Fruit fly (Drosophila melanogaster) whole organism, embryonic: Measurements from ENCODE around the gene pros.

ENCODE experiments used
- Asciz ChIP-seq: fragments of 200-800 bp; sonication (Bioruptor generic); optimal IDR thresholded peaks from 2 replicates; lab custom pipeline; 2017; ENCODE audit warnings: missing biosample characterization, mild to moderate bottlenecking, missing genetic modification characterization, missing genetic modification reagents
- CG10321 ChIP-seq: fragments of 200-800 bp; sonication (Bioruptor generic); IDR thresholded peaks from 2 replicates; pipeline ENCODE4 v1.3.6; 2022; ENCODE audit warnings: missing biosample characterization, missing genetic modification characterization
- CG10462 ChIP-seq: fragments of 200-800 bp; sonication (Bioruptor generic); optimal IDR thresholded peaks from 2 replicates; lab custom pipeline; 2016; ENCODE audit warnings: missing biosample characterization, missing genetic modification characterization
- CG12071 ChIP-seq: fragments of 200-800 bp; sonication (Bioruptor generic); optimal IDR thresholded peaks from 3 replicates; lab custom pipeline; 2018; ENCODE audit warnings: missing biosample characterization, mild to moderate bottlenecking, missing genetic modification characterization
- CG1233 ChIP-seq: fragments of 200-800 bp; sonication (Bioruptor generic); optimal IDR thresholded peaks from 4 replicates; lab custom pipeline; 2018; ENCODE audit warnings: missing biosample characterization, mild to moderate bottlenecking, missing genetic modification characterization
- CG12769 ChIP-seq: fragments of 200-800 bp; sonication (Bioruptor generic); optimal IDR thresholded peaks from 2 replicates; lab custom pipeline; 2019; ENCODE audit warnings: missing biosample characterization, mild to moderate bottlenecking, missing genetic modification characterization, moderate library complexity
- CG14965 ChIP-seq: fragments of 200-800 bp; sonication (Bioruptor generic); optimal IDR thresholded peaks from 2 replicates; lab custom pipeline; 2016; ENCODE audit warnings: missing biosample characterization, missing genetic modification characterization, borderline replicate concordance
- CG17328 ChIP-seq: fragments of 200-800 bp; sonication (Bioruptor generic); IDR thresholded peaks from 2 replicates; pipeline ENCODE4 v1.3.6; 2022; ENCODE audit warnings: missing biosample characterization, missing genetic modification characterization
- CG17568 ChIP-seq: fragments of 200-800 bp; sonication (Bioruptor generic); optimal IDR thresholded peaks from 2 replicates; lab custom pipeline; 2018; ENCODE audit warnings: missing biosample characterization, mild to moderate bottlenecking, missing genetic modification characterization, moderate library complexity
- CG18599 ChIP-seq: fragments of 200-800 bp; sonication (Bioruptor generic); optimal IDR thresholded peaks from 3 replicates; lab custom pipeline; 2017; ENCODE audit warnings: missing biosample characterization, missing genetic modification characterization, mild to moderate bottlenecking, moderate library complexity, missing genetic modification reagents
- CG3163 ChIP-seq: fragments of 200-800 bp; sonication (Bioruptor generic); optimal IDR thresholded peaks from 3 replicates; lab custom pipeline; 2016; ENCODE audit warnings: missing biosample characterization, missing genetic modification characterization
- CG4424 ChIP-seq: fragments of 200-800 bp; sonication (Bioruptor generic); optimal IDR thresholded peaks from 3 replicates; lab custom pipeline; 2016; ENCODE audit warnings: missing biosample characterization, missing genetic modification characterization
- CG4820 ChIP-seq: fragments of 200-800 bp; sonication (Bioruptor generic); optimal IDR thresholded peaks from 3 replicates; lab custom pipeline; 2016; ENCODE audit warnings: missing biosample characterization, missing genetic modification characterization
- CG6175 ChIP-seq: fragments of 200-800 bp; sonication (Bioruptor generic); IDR thresholded peaks from 3 replicates; pipeline ENCODE4 v1.3.6; 2022; ENCODE audit warnings: missing biosample characterization, missing genetic modification characterization
- CG7271 ChIP-seq: fragments of 200-800 bp; sonication (Bioruptor generic); optimal IDR thresholded peaks from 2 replicates; lab custom pipeline; 2018; ENCODE audit warnings: missing biosample characterization, mild to moderate bottlenecking, missing genetic modification characterization, moderate library complexity
- CG8388 ChIP-seq: fragments of 200-800 bp; sonication (Bioruptor generic); optimal IDR thresholded peaks from 2 replicates; lab custom pipeline; 2019; ENCODE audit warnings: missing biosample characterization, mild to moderate bottlenecking, missing genetic modification characterization, moderate library complexity
- Camta ChIP-seq: fragments of 200-800 bp; sonication (Bioruptor generic); optimal IDR thresholded peaks from 2 replicates; lab custom pipeline; 2016; ENCODE audit warnings: missing biosample characterization, missing genetic modification characterization
- Dbx ChIP-seq: fragments of 200-800 bp; sonication (Bioruptor generic); IDR thresholded peaks from 3 replicates; pipeline ENCODE4 v1.3.6; 2022; ENCODE audit warnings: missing biosample characterization, missing genetic modification characterization
- Eip74EF ChIP-seq, 2 experiments: fragments of 200-800 bp in 1 of 2; fragments of >200 bp in 1 of 2; sonication (Bioruptor generic) in 1 of 2; optimal IDR thresholded peaks; 2 replicates each; lab custom pipeline; 2017 to 2019; ENCODE audit warnings: missing biosample characterization in 2 of 2, missing genetic modification characterization in 2 of 2, mild to moderate bottlenecking in 1 of 2, moderate library complexity in 1 of 2
- Elba2 ChIP-seq: fragments of 200-800 bp; sonication (Bioruptor generic); optimal IDR thresholded peaks from 3 replicates; lab custom pipeline; 2016; ENCODE audit warnings: missing biosample characterization, missing genetic modification characterization
- Lim3 ChIP-seq: fragments of 200-800 bp; sonication (Bioruptor generic); IDR thresholded peaks from 2 replicates; pipeline ENCODE4 v1.3.6; 2022; ENCODE audit warnings: missing biosample characterization, missing genetic modification characterization
- Meics ChIP-seq: fragments of 200-800 bp; sonication (Bioruptor generic); optimal IDR thresholded peaks from 2 replicates; lab custom pipeline; 2017; ENCODE audit warnings: missing biosample characterization, mild to moderate bottlenecking, missing genetic modification characterization
- Nf-YA ChIP-seq: fragments of 200-800 bp; sonication (Bioruptor generic); IDR thresholded peaks from 2 replicates; pipeline ENCODE4 v1.3.6; 2022; ENCODE audit warnings: missing biosample characterization, missing genetic modification characterization
- Nf-YB ChIP-seq: fragments of 200-800 bp; sonication (Bioruptor generic); optimal IDR thresholded peaks from 3 replicates; lab custom pipeline; 2019; ENCODE audit warnings: missing biosample characterization, mild to moderate bottlenecking, missing genetic modification characterization, moderate library complexity
- Nf-YC ChIP-seq: fragments of 200-800 bp; optimal IDR thresholded peaks from 3 replicates; lab custom pipeline; 2019; ENCODE audit warnings: missing biosample characterization, mild to moderate bottlenecking, missing genetic modification characterization, moderate library complexity
- Oaz ChIP-seq: fragments of 200-800 bp; sonication (Bioruptor generic); IDR thresholded peaks from 2 replicates; pipeline ENCODE4 v1.3.6; 2022; ENCODE audit warnings: missing biosample characterization, missing genetic modification characterization
- Optix ChIP-seq: fragments of 200-800 bp; sonication (Bioruptor generic); IDR thresholded peaks from 3 replicates; pipeline ENCODE4 v1.3.6; 2022; ENCODE audit warnings: missing biosample characterization, missing genetic modification characterization
- PHDP ChIP-seq: fragments of 200-800 bp; sonication (Bioruptor generic); optimal IDR thresholded peaks from 3 replicates; lab custom pipeline; 2018; ENCODE audit warnings: missing biosample characterization, mild to moderate bottlenecking, missing genetic modification characterization, moderate library complexity
- Rfx ChIP-seq: fragments of 200-800 bp; sonication (Bioruptor generic); IDR thresholded peaks from 2 replicates; pipeline ENCODE4 v1.3.6; 2022; ENCODE audit warnings: missing biosample characterization, missing genetic modification characterization
- Sox100B ChIP-seq: fragments of 200-800 bp; sonication (Bioruptor generic); optimal IDR thresholded peaks from 3 replicates; lab custom pipeline; 2018; ENCODE audit warnings: missing biosample characterization, mild to moderate bottlenecking, missing genetic modification characterization
- ac ChIP-seq: fragments of 200-800 bp; sonication (Bioruptor generic); optimal IDR thresholded peaks from 3 replicates; lab custom pipeline; 2017; ENCODE audit warnings: missing biosample characterization, mild to moderate bottlenecking, missing genetic modification characterization
- caup ChIP-seq: fragments of 200-800 bp; sonication (Bioruptor generic); optimal IDR thresholded peaks from 3 replicates; lab custom pipeline; 2017; ENCODE audit warnings: missing biosample characterization, mild to moderate bottlenecking, missing genetic modification characterization, moderate library complexity; ENCODE audit not compliant: severe bottlenecking
- emc ChIP-seq: fragments of 200-800 bp; sonication (Bioruptor generic); optimal IDR thresholded peaks from 2 replicates; lab custom pipeline; 2016; ENCODE audit warnings: missing biosample characterization, missing genetic modification characterization
- ems ChIP-seq: fragments of 200-800 bp; sonication (Bioruptor generic); optimal IDR thresholded peaks from 3 replicates; lab custom pipeline; 2016; ENCODE audit warnings: missing biosample characterization, missing genetic modification characterization
- ewg ChIP-seq: fragments of 200-800 bp; sonication (Bioruptor generic); optimal IDR thresholded peaks from 3 replicates; lab custom pipeline; 2017; ENCODE audit warnings: mild to moderate bottlenecking, missing biosample characterization, missing genetic modification reagents, missing genetic modification characterization
- gcm ChIP-seq: fragments of 200-800 bp; sonication (Bioruptor generic); optimal IDR thresholded peaks from 2 replicates; lab custom pipeline; 2019; ENCODE audit warnings: missing biosample characterization, mild to moderate bottlenecking, missing genetic modification characterization, moderate library complexity
- gsb ChIP-seq: fragments of 200-800 bp; sonication (Bioruptor generic); IDR thresholded peaks from 2 replicates; pipeline ENCODE4 v1.3.6; 2022; ENCODE audit warnings: missing biosample characterization, missing genetic modification characterization
- hbn ChIP-seq: fragments of 200-800 bp; sonication (Bioruptor generic); IDR thresholded peaks from 2 replicates; pipeline ENCODE4 v1.3.6; 2022; ENCODE audit warnings: missing biosample characterization, missing genetic modification characterization; ENCODE audit not compliant: partially characterized antibody
- kah ChIP-seq: fragments of 200-800 bp; sonication (Bioruptor generic); optimal IDR thresholded peaks from 2 replicates; lab custom pipeline; 2018; ENCODE audit warnings: missing biosample characterization, mild to moderate bottlenecking, missing genetic modification characterization
- mirr ChIP-seq: fragments of 200-800 bp; sonication (Bioruptor generic); optimal IDR thresholded peaks from 3 replicates; lab custom pipeline; 2018; ENCODE audit warnings: missing biosample characterization, mild to moderate bottlenecking, missing genetic modification characterization
- nerfin-1 ChIP-seq: fragments of 200-800 bp; sonication (Bioruptor generic); optimal IDR thresholded peaks from 3 replicates; lab custom pipeline; 2019; ENCODE audit warnings: missing biosample characterization, mild to moderate bottlenecking, missing genetic modification characterization, moderate library complexity
- pfk ChIP-seq: fragments of 200-800 bp; sonication (Bioruptor generic); optimal IDR thresholded peaks from 2 replicates; lab custom pipeline; 2018; ENCODE audit warnings: missing biosample characterization, mild to moderate bottlenecking, missing genetic modification characterization, moderate library complexity
- ranshi ChIP-seq: fragments of 200-800 bp; sonication (Bioruptor generic); IDR thresholded peaks from 2 replicates; pipeline ENCODE4 v1.3.6; 2022; ENCODE audit warnings: missing biosample characterization, missing genetic modification characterization
- sens ChIP-seq: fragments of 200-800 bp; sonication (Bioruptor generic); peaks from one replicate; lab custom pipeline; 2016; ENCODE audit warnings: missing biosample characterization, missing genetic modification characterization
- seq ChIP-seq: fragments of 200-800 bp; sonication (Bioruptor generic); IDR thresholded peaks from 2 replicates; pipeline ENCODE4 v1.3.6; 2022; ENCODE audit warnings: missing biosample characterization, missing genetic modification characterization
- slbo ChIP-seq: fragments of 200-800 bp; sonication (Bioruptor generic); IDR thresholded peaks from 2 replicates; pipeline ENCODE4 v1.3.6; 2022; ENCODE audit warnings: missing biosample characterization, missing genetic modification characterization
- so ChIP-seq: fragments of 200-800 bp; sonication (Bioruptor generic); IDR thresholded peaks from 3 replicates; pipeline ENCODE4 v1.3.6; 2022; ENCODE audit warnings: missing biosample characterization, missing genetic modification characterization
- stc ChIP-seq: fragments of 200-800 bp; sonication (Bioruptor generic); IDR thresholded peaks from 2 replicates; pipeline ENCODE4 v1.3.6; 2022; ENCODE audit warnings: missing biosample characterization, missing genetic modification characterization
- vvl ChIP-seq: fragments of 200-800 bp; sonication (Bioruptor generic); IDR thresholded peaks from 2 replicates; pipeline ENCODE4 v1.3.6; 2022; ENCODE audit warnings: missing biosample characterization, missing genetic modification characterization
- wor ChIP-seq: fragments of 200-800 bp; sonication (Bioruptor generic); IDR thresholded peaks from 2 replicates; pipeline ENCODE4 v1.3.6; 2022; ENCODE audit warnings: missing biosample characterization, missing genetic modification characterization

pros gene

dm6 chr3R:11310669-11311068 lies 17.6 kb upstream of the pros start:
- TF ChIP-seq slbo (GFP tag; lab: Robert Waterston, UW): no peak
- TF ChIP-seq Nf-YC: peak; percentile 93
- TF ChIP-seq wor (GFP tag; lab: Robert Waterston, UW): no peak
- no peak for TF ChIP-seq gsb (GFP tag; lab: Robert Waterston, UW)
- TF ChIP-seq Camta (GFP tag; lab: Kevin White, UChicago): no peak
- no peak for TF ChIP-seq CG10462 (GFP tag; lab: Kevin White, UChicago)
- 0 out of 2 replicates have a peak, but pooled peaks have one; percentile 36 for TF ChIP-seq seq (GFP tag; lab: Robert Waterston, UW)
- no peak for TF ChIP-seq CG10321 (GFP tag; lab: Robert Waterston, UW)
- peak; percentile 58 for TF ChIP-seq ewg (GFP tag; lab: Kevin White, UChicago)
- TF ChIP-seq Eip74EF (GFP tag; optimal IDR thresholded peaks at IDR 0.05; lab: Kevin White, UChicago): no peak
- no peak for TF ChIP-seq PHDP (tag; lab: Kevin White, UChicago)
- peak; percentile 92 for TF ChIP-seq Nf-YB (GFP tag; lab: Kevin White, UChicago)
- no peak for TF ChIP-seq ems
- TF ChIP-seq emc: no peak
- TF ChIP-seq CG6175 (GFP tag; lab: Robert Waterston, UW): no peak

dm6 chr3R:11312292-11312691 lies 16.0 kb upstream of the pros start:
- peak; percentile 30 for TF ChIP-seq nerfin-1
- peak; percentile 81 for TF ChIP-seq Nf-YC
- TF ChIP-seq Meics (GFP tag; lab: Kevin White, UChicago): peak; percentile 41
- TF ChIP-seq kah: peak; percentile 13
- TF ChIP-seq Asciz (GFP tag; lab: Kevin White, UChicago): peak; percentile 14
- TF ChIP-seq vvl (GFP tag; lab: Robert Waterston, UW): 0 out of 2 replicates have a peak, but pooled peaks have one; percentile 65
- peak; percentile 39 for TF ChIP-seq CG18599 (GFP tag; lab: Kevin White, UChicago)
- TF ChIP-seq stc (GFP tag; lab: Robert Waterston, UW): 0 out of 2 replicates have a peak, but pooled peaks have one; percentile 7
- TF ChIP-seq CG1233: peak; percentile 39
- TF ChIP-seq mirr (GFP tag; lab: Kevin White, UChicago): peak; percentile 27
- no peak for TF ChIP-seq Optix
- peak; percentile 25 for TF ChIP-seq gcm (GFP tag; lab: Kevin White, UChicago)
- no peak for TF ChIP-seq Oaz
- TF ChIP-seq CG12769: no peak
- TF ChIP-seq CG3163: peak; percentile 96
- TF ChIP-seq CG4820: peak; percentile 1
- TF ChIP-seq CG17328 (GFP tag; lab: Robert Waterston, UW): peak; percentile 34; the same call in 1 of the 2 replicates
- TF ChIP-seq CG4424 (GFP tag; lab: Kevin White, UChicago): peak; percentile 9
- TF ChIP-seq hbn (GFP tag; lab: Robert Waterston, UW): no peak
- TF ChIP-seq sens (GFP tag; lab: Kevin White, UChicago): peak; percentile 87
- TF ChIP-seq Sox100B (GFP tag; lab: Kevin White, UChicago): peak; percentile 28
- TF ChIP-seq caup (GFP tag; lab: Kevin White, UChicago): peak; percentile 59
- TF ChIP-seq CG14965 (GFP tag; lab: Kevin White, UChicago): peak; percentile 95
- TF ChIP-seq so: 0 out of 3 replicates have a peak, but pooled peaks have one; percentile 13
- peak; percentile 23 for TF ChIP-seq pfk (GFP tag; lab: Kevin White, UChicago)
- no peak for TF ChIP-seq Elba2 (GFP tag; lab: Kevin White, UChicago)
- TF ChIP-seq Lim3 (GFP tag; lab: Robert Waterston, UW): no peak
- TF ChIP-seq CG12071: peak; percentile 38
- TF ChIP-seq CG7271: peak; percentile 19
- no peak for TF ChIP-seq Nf-YA
- TF ChIP-seq Rfx: peak; percentile 23; the same call in 1 of the 2 replicates
- 0 out of 2 replicates have a peak, but pooled peaks have one; percentile 27 for TF ChIP-seq ranshi (GFP tag; lab: Robert Waterston, UW)
- TF ChIP-seq CG8388: peak; percentile 18
- TF ChIP-seq CG17568 (GFP tag; lab: Kevin White, UChicago): no peak
- peak; percentile 32 for TF ChIP-seq ac (GFP tag; lab: Kevin White, UChicago)
- TF ChIP-seq Dbx (GFP tag; lab: Robert Waterston, UW): no peak
